Fruit fly (Drosophila melanogaster) whole organism, pupa: ENCODE measurements around the gene pps.

ENCODE experiments used
- Snoo ChIP-seq: fragments of 200-800 bp; sonication (Bioruptor generic); optimal IDR thresholded peaks from 3 replicates; lab custom pipeline; 2017; ENCODE audit warnings: missing biosample characterization, mild to moderate bottlenecking, missing genetic modification characterization, inconsistent platforms
- gl ChIP-seq: fragments of 200-800 bp; sonication (Bioruptor generic); optimal IDR thresholded peaks from 2 replicates; lab custom pipeline; 2018; ENCODE audit warnings: missing biosample characterization, mild to moderate bottlenecking, missing genetic modification characterization

- TF ChIP-seq Snoo (tag; lab: Kevin White, UChicago) (no peak), gl (peak; percentile 22)
These were observed 29.2 kb downstream of the pps start for dm6 chr3R:12442601-12443533.
